Worm (Caenorhabditis elegans) whole organism, L3 larva: ENCODE results near the gene mvk-1.

Source experiments
- ama-1 ChIP-seq: fragments of 150-350 bp; optimal IDR thresholded peaks from 2 replicates; lab custom pipeline; 2018
- jun-1 ChIP-seq: fragments of 150-350 bp; optimal IDR thresholded peaks from 2 replicates; lab custom pipeline; 2014; ENCODE audit warnings: missing biosample characterization, missing genetic modification reagents, missing genetic modification characterization
- lin-15B ChIP-seq: fragments of 150-350 bp; optimal IDR thresholded peaks from 2 replicates; lab custom pipeline; 2014; ENCODE audit warnings: missing biosample characterization, missing genetic modification characterization
- nhr-237 ChIP-seq: fragments of 150-350 bp; optimal IDR thresholded peaks from 2 replicates; lab custom pipeline; 2014; ENCODE audit warnings: missing biosample characterization, missing genetic modification characterization
- nhr-25 ChIP-seq: sonication (generic microtip); optimal IDR thresholded peaks from 2 replicates; lab custom pipeline; 2017; ENCODE audit warnings: missing biosample characterization, missing genetic modification characterization
- nhr-43 ChIP-seq: sonication (generic microtip); optimal IDR thresholded peaks from 2 replicates; lab custom pipeline; 2016; ENCODE audit warnings: mild to moderate bottlenecking, missing genetic modification characterization, missing compliant biosample characterization; ENCODE audit not compliant: poor library complexity, severe bottlenecking
- skn-1 ChIP-seq: fragments of 150-350 bp; optimal IDR thresholded peaks from 2 replicates; lab custom pipeline; 2014; ENCODE audit warnings: missing biosample characterization, missing genetic modification characterization
- unc-39 ChIP-seq: sonication (generic microtip); optimal IDR thresholded peaks from 4 replicates; lab custom pipeline; 2017; ENCODE audit warnings: missing biosample characterization, missing genetic modification characterization
- unc-62 ChIP-seq: fragments of 150-350 bp; sonication (generic microtip); optimal IDR thresholded peaks from 4 replicates; lab custom pipeline; 2014; ENCODE audit warnings: missing biosample characterization, missing genetic modification reagents, missing genetic modification characterization
- zag-1 ChIP-seq: fragments of 150-350 bp; optimal IDR thresholded peaks from 2 replicates; lab custom pipeline; 2014; ENCODE audit warnings: missing biosample characterization, missing genetic modification characterization

DNA sequence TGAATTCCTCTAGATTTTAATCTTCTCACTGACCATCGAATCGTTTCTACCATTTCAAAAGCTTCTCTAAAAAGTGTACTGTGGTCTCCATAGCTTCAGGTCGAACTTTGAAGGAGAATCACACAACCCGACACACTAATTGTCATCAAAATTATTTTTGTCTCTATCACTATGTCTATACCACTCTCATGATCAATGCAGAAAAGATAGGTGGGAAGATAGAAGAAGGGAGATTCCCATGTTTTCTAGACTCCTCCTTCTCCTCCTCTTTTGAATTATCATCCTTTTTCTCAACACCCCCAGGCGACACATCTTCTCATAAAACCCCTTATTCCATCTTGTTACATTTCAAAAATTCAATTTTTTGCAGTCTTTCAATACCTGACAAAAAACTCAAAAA lies 9.8 kb upstream of the mvk-1 start, which contains the start of gene Y42G9A.3:
- TF ChIP-seq zag-1 (tag; lab: Kevin White, UChicago) (no peak), unc-62 (no peak), nhr-237 (tag; lab: Kevin White, UChicago) (no peak), nhr-43 (tag; lab: Kevin White, UChicago) (no peak), ama-1 (no peak), lin-15B (tag; lab: Kevin White, UChicago) (no peak), skn-1 (tag; lab: Kevin White, UChicago) (peak; percentile 89), unc-39 (tag; lab: Kevin White, UChicago) (no peak), nhr-25 (tag; lab: Kevin White, UChicago) (no peak), jun-1 (peak; percentile 3)
